Worm (Caenorhabditis elegans) whole organism, L2 larva: ENCODE data around the gene C10A4.13.

Experiments
- R02D3.7 ChIP-seq: fragments of 150-350 bp; optimal IDR thresholded peaks from 2 replicates; lab custom pipeline; 2014; ENCODE audit warnings: missing biosample characterization, missing genetic modification characterization
- ZK546.5 ChIP-seq: sonication (generic microtip); optimal IDR thresholded peaks from 2 replicates; lab custom pipeline; 2017; ENCODE audit warnings: missing biosample characterization, missing genetic modification characterization
- alr-1 ChIP-seq: fragments of 150-350 bp; optimal IDR thresholded peaks from 2 replicates; lab custom pipeline; 2014; ENCODE audit warnings: missing biosample characterization, missing genetic modification characterization
- aly-2 ChIP-seq: fragments of 150-350 bp; optimal IDR thresholded peaks from 2 replicates; lab custom pipeline; 2014; ENCODE audit warnings: missing biosample characterization, missing genetic modification characterization
- ama-1 ChIP-seq: fragments of 150-350 bp; optimal IDR thresholded peaks from 2 replicates; lab custom pipeline; 2018; ENCODE audit warnings: inconsistent platforms
- blmp-1 ChIP-seq: sonication (generic microtip); optimal IDR thresholded peaks from 2 replicates; lab custom pipeline; 2017; ENCODE audit warnings: missing genetic modification characterization, mild to moderate bottlenecking, missing compliant biosample characterization, antibody characterized with exemption, moderate library complexity; ENCODE audit not compliant: insufficient read depth
- egl-27 ChIP-seq: sonication (generic microtip); optimal IDR thresholded peaks from 3 replicates; lab custom pipeline; 2017; ENCODE audit warnings: missing biosample characterization, missing genetic modification reagents, missing genetic modification characterization
- nhr-10 ChIP-seq: sonication (generic microtip); optimal IDR thresholded peaks from 2 replicates; lab custom pipeline; 2017; ENCODE audit warnings: missing biosample characterization, missing genetic modification characterization
- nhr-11 ChIP-seq: fragments of 150-350 bp; optimal IDR thresholded peaks from 2 replicates; lab custom pipeline; 2014; ENCODE audit warnings: missing biosample characterization, missing genetic modification characterization
- nhr-237 ChIP-seq: fragments of 150-350 bp; optimal IDR thresholded peaks from 2 replicates; lab custom pipeline; 2014; ENCODE audit warnings: missing biosample characterization, missing genetic modification characterization
- snpc-4 ChIP-seq: fragments of 150-350 bp; optimal IDR thresholded peaks from 2 replicates; lab custom pipeline; 2014; ENCODE audit warnings: missing biosample characterization, missing genetic modification characterization
- unc-39 ChIP-seq: fragments of 150-350 bp; optimal IDR thresholded peaks from 2 replicates; lab custom pipeline; 2014; ENCODE audit warnings: missing biosample characterization, missing genetic modification characterization
- unc-62 ChIP-seq: fragments of 150-350 bp; optimal IDR thresholded peaks from 2 replicates; lab custom pipeline; 2014; ENCODE audit warnings: missing biosample characterization, missing genetic modification reagents, missing genetic modification characterization

- no peak for TF ChIP-seq ama-1 (lab: Kevin White, UChicago)
- TF ChIP-seq nhr-11 (tag; lab: Kevin White, UChicago): no peak
- TF ChIP-seq unc-39 (tag; lab: Kevin White, UChicago): no peak
- TF ChIP-seq nhr-10 (tag; lab: Kevin White, UChicago): no peak
- TF ChIP-seq ZK546.5 (tag; lab: Kevin White, UChicago): no peak
- no peak for TF ChIP-seq nhr-237 (tag; lab: Kevin White, UChicago)
- no peak for TF ChIP-seq egl-27 (tag; lab: Kevin White, UChicago)
- TF ChIP-seq snpc-4 (tag; lab: Kevin White, UChicago): no peak
- TF ChIP-seq R02D3.7 (tag; lab: Kevin White, UChicago): no peak
- TF ChIP-seq aly-2 (tag; lab: Kevin White, UChicago): no peak
- TF ChIP-seq alr-1 (tag; lab: Kevin White, UChicago): no peak
- TF ChIP-seq blmp-1 (tag; lab: Kevin White, UChicago): peak; percentile 63
- TF ChIP-seq unc-62 (GFP tag; lab: Kevin White, UChicago): no peak
These were observed 32.6 kb upstream of the C10A4.13 start for ce11 chrX:7430483-7430882.
